Fruit fly (Drosophila melanogaster) whole organism, embryonic: Measurements from ENCODE around the gene CG43401.
A peak's percentile ranks its signal among the peaks of the same experiment; 100 is the strongest.

ENCODE experiments used
- CG10431 ChIP-seq: fragments of 200-800 bp; sonication (Bioruptor generic); optimal IDR thresholded peaks from 3 replicates; lab custom pipeline; 2018; ENCODE audit warnings: missing biosample characterization, mild to moderate bottlenecking, missing genetic modification characterization
- CG10565 ChIP-seq: fragments of 200-800 bp; sonication (Bioruptor generic); optimal IDR thresholded peaks from 3 replicates; lab custom pipeline; 2016; ENCODE audit warnings: missing biosample characterization, mild to moderate bottlenecking, missing genetic modification characterization
- CG11723 ChIP-seq: fragments of 200-800 bp; sonication (Bioruptor generic); optimal IDR thresholded peaks from 2 replicates; lab custom pipeline; 2017; ENCODE audit warnings: missing biosample characterization, mild to moderate bottlenecking, missing genetic modification characterization
- CG12236 ChIP-seq: fragments of 200-800 bp; sonication (Bioruptor generic); optimal IDR thresholded peaks from 2 replicates; lab custom pipeline; 2016; ENCODE audit warnings: missing biosample characterization, missing genetic modification characterization
- CG14050 ChIP-seq: fragments of 200-800 bp; sonication (Bioruptor generic); IDR thresholded peaks from 3 replicates; pipeline ENCODE4 v1.3.6; 2022; ENCODE audit warnings: missing biosample characterization, missing genetic modification characterization
- CG14965 ChIP-seq: fragments of 200-800 bp; sonication (Bioruptor generic); optimal IDR thresholded peaks from 2 replicates; lab custom pipeline; 2016; ENCODE audit warnings: missing biosample characterization, missing genetic modification characterization, borderline replicate concordance
- CG16813 ChIP-seq: fragments of 200-800 bp; sonication (Bioruptor generic); IDR thresholded peaks from 3 replicates; pipeline ENCODE4 v1.3.6; 2022; ENCODE audit warnings: missing biosample characterization, missing genetic modification characterization; ENCODE audit not compliant: partially characterized antibody
- CG17186 ChIP-seq: fragments of 200-800 bp; sonication (Bioruptor generic); optimal IDR thresholded peaks from 3 replicates; lab custom pipeline; 2017; ENCODE audit warnings: missing biosample characterization, missing genetic modification reagents, missing genetic modification characterization
- CG17385 ChIP-seq: fragments of 200-800 bp; sonication (Bioruptor generic); optimal IDR thresholded peaks from 3 replicates; lab custom pipeline; 2018; ENCODE audit warnings: missing biosample characterization, mild to moderate bottlenecking, missing genetic modification characterization
- CG17802 ChIP-seq: fragments of 200-800 bp; sonication (Bioruptor generic); optimal IDR thresholded peaks from 2 replicates; lab custom pipeline; 2018; ENCODE audit warnings: missing biosample characterization, mild to moderate bottlenecking, missing genetic modification characterization, moderate library complexity
- CG17829 ChIP-seq: fragments of 200-800 bp; optimal IDR thresholded peaks from 2 replicates; lab custom pipeline; 2019; ENCODE audit warnings: missing biosample characterization, mild to moderate bottlenecking, missing genetic modification characterization, moderate library complexity
- CG32532 ChIP-seq: fragments of 200-800 bp; sonication (Bioruptor generic); IDR thresholded peaks from 2 replicates; pipeline ENCODE4 v1.3.6; 2022; ENCODE audit warnings: missing biosample characterization, missing genetic modification characterization
- CG4282 ChIP-seq: fragments of 200-800 bp; sonication (Bioruptor generic); optimal IDR thresholded peaks from 2 replicates; lab custom pipeline; 2016; ENCODE audit warnings: missing biosample characterization, missing genetic modification characterization
- CG4328 ChIP-seq: fragments of 200-800 bp; sonication (Bioruptor generic); optimal IDR thresholded peaks from 3 replicates; lab custom pipeline; 2017; ENCODE audit warnings: missing biosample characterization, missing genetic modification reagents, missing genetic modification characterization
- CG5953 ChIP-seq: fragments of 200-800 bp; sonication (Bioruptor generic); IDR thresholded peaks from 2 replicates; pipeline ENCODE4 v1.3.6; 2022; ENCODE audit warnings: missing biosample characterization, missing genetic modification characterization
- CG6683 ChIP-seq: fragments of 200-800 bp; sonication (Bioruptor generic); optimal IDR thresholded peaks from 2 replicates; lab custom pipeline; 2017; ENCODE audit warnings: missing biosample characterization, mild to moderate bottlenecking, missing genetic modification characterization, missing genetic modification reagents
- CG7745 ChIP-seq: fragments of 200-800 bp; sonication (Bioruptor generic); optimal IDR thresholded peaks from 2 replicates; lab custom pipeline; 2018; ENCODE audit warnings: missing biosample characterization, mild to moderate bottlenecking, missing genetic modification characterization, moderate library complexity
- CG8089 ChIP-seq: fragments of 200-800 bp; sonication (Bioruptor generic); optimal IDR thresholded peaks from 3 replicates; lab custom pipeline; 2016; ENCODE audit warnings: missing biosample characterization, missing genetic modification characterization
- CG8478 ChIP-seq: fragments of >200 bp; optimal IDR thresholded peaks from 2 replicates; lab custom pipeline; 2018
- CG8765 ChIP-seq: fragments of 200-800 bp; sonication (Bioruptor generic); IDR thresholded peaks from 2 replicates; pipeline ENCODE4 v1.3.6; 2022; ENCODE audit warnings: missing biosample characterization, missing genetic modification characterization
- CG9437 ChIP-seq: fragments of 200-800 bp; sonication (Bioruptor generic); optimal IDR thresholded peaks from 2 replicates; lab custom pipeline; 2018; ENCODE audit warnings: missing biosample characterization, mild to moderate bottlenecking, missing genetic modification characterization
- Camta ChIP-seq: fragments of 200-800 bp; sonication (Bioruptor generic); optimal IDR thresholded peaks from 2 replicates; lab custom pipeline; 2016; ENCODE audit warnings: missing biosample characterization, missing genetic modification characterization
- ERR ChIP-seq: fragments of 200-800 bp; sonication (Bioruptor generic); optimal IDR thresholded peaks from 2 replicates; lab custom pipeline; 2016; ENCODE audit warnings: missing biosample characterization, missing genetic modification characterization
- Gug ChIP-seq: fragments of 200-800 bp; sonication (Bioruptor generic); IDR thresholded peaks from 4 replicates; pipeline ENCODE4 v1.3.6; 2022; ENCODE audit warnings: missing biosample characterization, missing genetic modification characterization
- H2.0 ChIP-seq: fragments of 200-800 bp; sonication (Bioruptor generic); IDR thresholded peaks from 2 replicates; pipeline ENCODE4 v1.3.6; 2022; ENCODE audit warnings: missing biosample characterization, missing genetic modification characterization
- Hr51 ChIP-seq, 2 experiments: fragments of 200-800 bp; sonication (Bioruptor generic); optimal IDR thresholded peaks; 2 replicates in 1 of 2; 3 replicates in 1 of 2; lab custom pipeline; 2016 to 2018; ENCODE audit warnings: missing biosample characterization in 2 of 2, missing genetic modification characterization in 2 of 2, mild to moderate bottlenecking in 1 of 2, moderate library complexity in 1 of 2
- Hsf ChIP-seq: fragments of 200-800 bp; sonication (Bioruptor generic); optimal IDR thresholded peaks from 3 replicates; lab custom pipeline; 2016; ENCODE audit warnings: missing biosample characterization, missing genetic modification characterization
- Nf-YB ChIP-seq: fragments of 200-800 bp; sonication (Bioruptor generic); optimal IDR thresholded peaks from 3 replicates; lab custom pipeline; 2019; ENCODE audit warnings: missing biosample characterization, mild to moderate bottlenecking, missing genetic modification characterization, moderate library complexity
- Oli ChIP-seq: fragments of 200-800 bp; sonication (Bioruptor generic); optimal IDR thresholded peaks from 2 replicates; lab custom pipeline; 2018; ENCODE audit warnings: missing biosample characterization, mild to moderate bottlenecking, missing genetic modification characterization, moderate library complexity
- Sin3A ChIP-seq: fragments of >200 bp; optimal IDR thresholded peaks from 2 replicates; lab custom pipeline; 2018
- Sox102F ChIP-seq: fragments of 200-800 bp; sonication (Bioruptor generic); optimal IDR thresholded peaks from 2 replicates; lab custom pipeline; 2018; ENCODE audit warnings: missing biosample characterization, mild to moderate bottlenecking, missing genetic modification characterization, moderate library complexity
- Xrp1 ChIP-seq: fragments of 200-800 bp; sonication (Bioruptor generic); IDR thresholded peaks from 2 replicates; pipeline ENCODE4 v1.3.6; 2022; ENCODE audit warnings: missing biosample characterization, missing genetic modification characterization
- chif ChIP-seq, 2 experiments: fragments of 200-800 bp; sonication (Bioruptor generic); optimal IDR thresholded peaks; 3 replicates each; lab custom pipeline; 2016; ENCODE audit warnings: missing biosample characterization in 2 of 2, missing genetic modification characterization in 2 of 2
- da ChIP-seq: fragments of 200-800 bp; sonication (Bioruptor generic); optimal IDR thresholded peaks from 2 replicates; lab custom pipeline; 2016; ENCODE audit warnings: missing biosample characterization, missing genetic modification characterization
- gem ChIP-seq: fragments of 200-800 bp; sonication (Bioruptor generic); optimal IDR thresholded peaks from 2 replicates; lab custom pipeline; 2019; ENCODE audit warnings: missing biosample characterization, mild to moderate bottlenecking, missing genetic modification characterization, moderate library complexity
- mirr ChIP-seq: fragments of 200-800 bp; sonication (Bioruptor generic); optimal IDR thresholded peaks from 3 replicates; lab custom pipeline; 2018; ENCODE audit warnings: missing biosample characterization, mild to moderate bottlenecking, missing genetic modification characterization
- nom ChIP-seq: fragments of 200-800 bp; sonication (Bioruptor generic); optimal IDR thresholded peaks from 2 replicates; lab custom pipeline; 2017; ENCODE audit warnings: missing biosample characterization, missing genetic modification characterization, mild to moderate bottlenecking, moderate library complexity, missing genetic modification reagents
- pb ChIP-seq: fragments of 200-800 bp; sonication (Bioruptor generic); optimal IDR thresholded peaks from 3 replicates; lab custom pipeline; 2016; ENCODE audit warnings: missing biosample characterization, missing genetic modification characterization
- ranshi ChIP-seq: fragments of 200-800 bp; sonication (Bioruptor generic); IDR thresholded peaks from 2 replicates; pipeline ENCODE4 v1.3.6; 2022; ENCODE audit warnings: missing biosample characterization, missing genetic modification characterization
- rib ChIP-seq: fragments of 200-800 bp; sonication (Bioruptor generic); IDR thresholded peaks from 2 replicates; pipeline ENCODE4 v1.3.6; 2022; ENCODE audit warnings: missing biosample characterization, missing genetic modification characterization
- run ChIP-seq: fragments of 200-800 bp; sonication (Bioruptor generic); optimal IDR thresholded peaks from 3 replicates; lab custom pipeline; 2018; ENCODE audit warnings: missing biosample characterization, mild to moderate bottlenecking, missing genetic modification characterization
- schlank ChIP-seq: fragments of 200-800 bp; sonication (Bioruptor generic); optimal IDR thresholded peaks from 2 replicates; lab custom pipeline; 2018; ENCODE audit warnings: missing biosample characterization, mild to moderate bottlenecking, missing genetic modification characterization
- sug ChIP-seq: fragments of 200-800 bp; optimal IDR thresholded peaks from 2 replicates; lab custom pipeline; 2019; ENCODE audit warnings: missing biosample characterization, mild to moderate bottlenecking, missing genetic modification characterization, moderate library complexity

CG43401 gene

dm6 chr2L:1427792-1428191, 482 bp upstream of the CG43401 start (continued):
- no peak for TF ChIP-seq schlank (tag; lab: Kevin White, UChicago)
- no peak for TF ChIP-seq CG9437 (GFP tag; lab: Kevin White, UChicago)
- peak; percentile 23; the same call in 1 of the 3 replicates for TF ChIP-seq CG14050
- peak; percentile 69 for TF ChIP-seq gem
- TF ChIP-seq pb (GFP tag; lab: Kevin White, UChicago): no peak
- no peak for TF ChIP-seq rib
- peak; percentile 24 to 50 for TF ChIP-seq chif (GFP tag; optimal IDR thresholded peaks at IDR 0.05; lab: Kevin White, UChicago)
- TF ChIP-seq Sox102F: peak; percentile 69
- no peak for TF ChIP-seq CG6683 (GFP tag; lab: Kevin White, UChicago)
- TF ChIP-seq Sin3A: no peak
- TF ChIP-seq Gug (GFP tag; lab: Robert Waterston, UW): no peak
- TF ChIP-seq CG17802 (tag; lab: Kevin White, UChicago): no peak
- TF ChIP-seq ranshi (GFP tag; lab: Robert Waterston, UW): 0 out of 2 replicates have a peak, but pooled peaks have one; percentile 11
- TF ChIP-seq CG4328 (GFP tag; lab: Kevin White, UChicago): no peak
- no peak for TF ChIP-seq Camta
- TF ChIP-seq CG7745 (tag; lab: Kevin White, UChicago): no peak
- TF ChIP-seq CG10431 (GFP tag; lab: Kevin White, UChicago): no peak
- TF ChIP-seq CG17385: no peak
- TF ChIP-seq CG12236 (GFP tag; lab: Kevin White, UChicago): no peak
- peak; percentile 16 for TF ChIP-seq nom (GFP tag; lab: Kevin White, UChicago)
- peak in 1 of 2 experiments; percentile 24 for TF ChIP-seq Hr51 (GFP tag; optimal IDR thresholded peaks at IDR 0.05; lab: Kevin White, UChicago)
- no peak for TF ChIP-seq Nf-YB (GFP tag; lab: Kevin White, UChicago)
- 0 out of 2 replicates have a peak, but pooled peaks have one; percentile 39 for TF ChIP-seq CG8765 (GFP tag; lab: Robert Waterston, UW)
- no peak for TF ChIP-seq CG11723 (GFP tag; lab: Kevin White, UChicago)
- TF ChIP-seq CG10565 (GFP tag; lab: Kevin White, UChicago): no peak
- TF ChIP-seq run (tag; lab: Kevin White, UChicago): no peak
- TF ChIP-seq Xrp1: peak; percentile 40; the same call in 1 of the 2 replicates
- TF ChIP-seq CG4282 (GFP tag; lab: Kevin White, UChicago): peak; percentile 45
- no peak for TF ChIP-seq da (GFP tag; lab: Kevin White, UChicago)
- TF ChIP-seq CG14965: no peak
- peak; percentile 55; the same call in 1 of the 2 replicates for TF ChIP-seq CG5953 (GFP tag; lab: Robert Waterston, UW)
- TF ChIP-seq Hsf (GFP tag; lab: Kevin White, UChicago): peak; percentile 27
- no peak for TF ChIP-seq CG32532
- no peak for TF ChIP-seq mirr
- peak; percentile 48; the same call in 1 of the 2 replicates for TF ChIP-seq H2.0 (GFP tag; lab: Robert Waterston, UW)
- no peak for TF ChIP-seq CG17829 (tag; lab: Kevin White, UChicago)
- no peak for TF ChIP-seq CG16813
- no peak for TF ChIP-seq CG8478 (lab: Kevin White, UChicago)
- no peak for TF ChIP-seq ERR (GFP tag; lab: Kevin White, UChicago)
- peak; percentile 20 for TF ChIP-seq CG8089
- no peak for TF ChIP-seq sug (tag; lab: Kevin White, UChicago)
- no peak for TF ChIP-seq CG17186 (GFP tag; lab: Kevin White, UChicago)
- peak; percentile 27 for TF ChIP-seq Oli (tag; lab: Kevin White, UChicago)
